Worm (Caenorhabditis elegans) whole organism, young adult: ENCODE results near the gene F43G6.4.
A peak's percentile ranks its signal among the peaks of the same experiment; 100 is the strongest.

Source experiments
- F23B12.7 ChIP-seq: sonication (generic microtip); optimal IDR thresholded peaks from 2 replicates; lab custom pipeline; 2017; ENCODE audit warnings: missing genetic modification characterization, mild to moderate bottlenecking, missing compliant biosample characterization, antibody characterized with exemption, moderate library complexity; ENCODE audit not compliant: insufficient read depth
- F33H1.4 ChIP-seq: fragments of 200-800 bp; sonication (Bioruptor generic); IDR thresholded peaks from 2 replicates; pipeline ENCODE4 v1.3.6; 2022; ENCODE audit warnings: missing genetic modification reagents, missing genetic modification characterization, missing compliant biosample characterization
- F39B2.1 ChIP-seq: fragments of 200-800 bp; sonication (Bioruptor generic); IDR thresholded peaks from 2 replicates; pipeline ENCODE4 v1.3.6; 2022; ENCODE audit warnings: missing genetic modification reagents, missing genetic modification characterization, missing compliant biosample characterization
- F57A8.1 ChIP-seq: fragments of 200-800 bp; sonication (Bioruptor generic); optimal IDR thresholded peaks from 2 replicates; lab custom pipeline; 2018; ENCODE audit warnings: mild to moderate bottlenecking, missing genetic modification characterization, moderate library complexity, missing compliant biosample characterization
- T07F8.4 ChIP-seq: sonication (generic microtip); optimal IDR thresholded peaks from 2 replicates; lab custom pipeline; 2016; ENCODE audit warnings: mild to moderate bottlenecking, missing genetic modification characterization, moderate library complexity, missing compliant biosample characterization
- Y53F4B.3 ChIP-seq: fragments of 200-800 bp; sonication (Bioruptor generic); IDR thresholded peaks from 2 replicates; pipeline ENCODE4 v1.3.6; 2022; ENCODE audit warnings: missing genetic modification reagents, missing genetic modification characterization, missing compliant biosample characterization
- Y67H2A.10 ChIP-seq: fragments of 200-800 bp; sonication (Bioruptor generic); conservative IDR thresholded peaks from 2 replicates; pipeline ENCODE4 v1.3.6; 2022; ENCODE audit warnings: missing genetic modification reagents, missing genetic modification characterization, missing compliant biosample characterization
- Y95B8A.8 ChIP-seq: fragments of 200-800 bp; sonication (Bioruptor generic); IDR thresholded peaks from 2 replicates; pipeline ENCODE4 v1.3.6; 2022; ENCODE audit warnings: missing genetic modification reagents, missing genetic modification characterization, missing compliant biosample characterization
- akir-1 ChIP-seq: fragments of 200-800 bp; sonication (Bioruptor generic); optimal IDR thresholded peaks from 2 replicates; lab custom pipeline; 2018; ENCODE audit warnings: mild to moderate bottlenecking, missing genetic modification characterization, moderate library complexity, missing compliant biosample characterization
- aptf-3 ChIP-seq: fragments of 200-800 bp; sonication (Bioruptor generic); IDR thresholded peaks from 2 replicates; pipeline ENCODE4 v1.3.6; 2022; ENCODE audit warnings: missing genetic modification characterization, missing compliant biosample characterization
- attf-5 ChIP-seq: fragments of 200-800 bp; sonication (Bioruptor generic); optimal IDR thresholded peaks from 2 replicates; lab custom pipeline; 2018; ENCODE audit warnings: mild to moderate bottlenecking, missing genetic modification characterization, missing compliant biosample characterization
- ccch-3 ChIP-seq: fragments of 200-800 bp; sonication (Bioruptor generic); optimal IDR thresholded peaks from 2 replicates; lab custom pipeline; 2018; ENCODE audit warnings: mild to moderate bottlenecking, missing genetic modification characterization, missing compliant biosample characterization
- ceh-27 ChIP-seq: fragments of 200-800 bp; sonication (Bioruptor generic); optimal IDR thresholded peaks from 2 replicates; lab custom pipeline; 2018; ENCODE audit warnings: mild to moderate bottlenecking, missing genetic modification characterization, moderate library complexity, missing compliant biosample characterization
- dpl-1 ChIP-seq: fragments of 150-350 bp; optimal IDR thresholded peaks from 2 replicates; lab custom pipeline; 2014; ENCODE audit warnings: missing biosample characterization, missing genetic modification reagents, missing genetic modification characterization
- egl-18 ChIP-seq: fragments of 200-800 bp; sonication (Bioruptor generic); IDR thresholded peaks from 2 replicates; pipeline ENCODE4 v1.3.6; 2022; ENCODE audit warnings: missing genetic modification reagents, missing genetic modification characterization, missing compliant biosample characterization
- ets-4 ChIP-seq: fragments of 200-800 bp; sonication (Bioruptor generic); optimal IDR thresholded peaks from 2 replicates; lab custom pipeline; 2018; ENCODE audit warnings: mild to moderate bottlenecking, missing genetic modification characterization, missing compliant biosample characterization
- fkh-3 ChIP-seq: sonication (generic microtip); optimal IDR thresholded peaks from 2 replicates; lab custom pipeline; 2016; ENCODE audit warnings: mild to moderate bottlenecking, missing genetic modification characterization, missing compliant biosample characterization
- gei-17 ChIP-seq: fragments of 200-800 bp; sonication (Bioruptor generic); optimal IDR thresholded peaks from 2 replicates; lab custom pipeline; 2018; ENCODE audit warnings: mild to moderate bottlenecking, missing genetic modification characterization, missing compliant biosample characterization
- hlh-12 ChIP-seq: sonication (generic microtip); optimal IDR thresholded peaks from 2 replicates; lab custom pipeline; 2016; ENCODE audit warnings: missing genetic modification characterization, missing compliant biosample characterization
- hmg-20 ChIP-seq: fragments of 200-800 bp; sonication (Bioruptor generic); IDR thresholded peaks from 2 replicates; pipeline ENCODE4 v1.3.6; 2022; ENCODE audit warnings: missing genetic modification reagents, missing genetic modification characterization, missing compliant biosample characterization
- lag-1 ChIP-seq: fragments of 200-800 bp; sonication (Bioruptor generic); IDR thresholded peaks from 2 replicates; pipeline ENCODE4 v1.3.6; 2022; ENCODE audit warnings: missing genetic modification reagents, missing genetic modification characterization, missing compliant biosample characterization
- lin-26 ChIP-seq: fragments of 200-800 bp; sonication (Bioruptor generic); IDR thresholded peaks from 2 replicates; pipeline ENCODE4 v1.3.6; 2022; ENCODE audit warnings: missing genetic modification reagents, missing genetic modification characterization, missing compliant biosample characterization
- lin-35 ChIP-seq, 3 experiments: fragments of 150-350 bp in 2 of 3; sonication (generic microtip) in 1 of 3; optimal IDR thresholded peaks; 2 replicates each; lab custom pipeline; 2014 to 2018; ENCODE audit warnings: missing biosample characterization in 3 of 3, missing genetic modification characterization in 3 of 3, missing genetic modification reagents in 3 of 3
- lir-1 ChIP-seq: fragments of 200-800 bp; sonication (Bioruptor generic); conservative IDR thresholded peaks from 2 replicates; pipeline ENCODE4 v1.3.6; 2022; ENCODE audit warnings: missing genetic modification reagents, missing genetic modification characterization, missing compliant biosample characterization
- lsy-27 ChIP-seq: sonication (generic microtip); optimal IDR thresholded peaks from 2 replicates; lab custom pipeline; 2017; ENCODE audit warnings: missing genetic modification characterization, mild to moderate bottlenecking, missing compliant biosample characterization, antibody characterized with exemption, missing genotype, borderline replicate concordance; ENCODE audit not compliant: insufficient read depth
- madf-6 ChIP-seq: fragments of 200-800 bp; sonication (Bioruptor generic); IDR thresholded peaks from 2 replicates; pipeline ENCODE4 v1.3.6; 2022; ENCODE audit warnings: missing genetic modification reagents, missing genetic modification characterization, missing compliant biosample characterization
- nfya-1 ChIP-seq: sonication (generic microtip); optimal IDR thresholded peaks from 2 replicates; lab custom pipeline; 2017; ENCODE audit warnings: antibody characterized with exemption, missing compliant biosample characterization, missing genetic modification characterization, borderline replicate concordance; ENCODE audit not compliant: insufficient read depth
- nhr-179 ChIP-seq: sonication (generic microtip); optimal IDR thresholded peaks from 2 replicates; lab custom pipeline; 2016; ENCODE audit warnings: mild to moderate bottlenecking, missing genetic modification characterization, missing compliant biosample characterization
- nhr-80 ChIP-seq: sonication (generic microtip); optimal IDR thresholded peaks from 2 replicates; lab custom pipeline; 2016; ENCODE audit warnings: missing genetic modification characterization, missing compliant biosample characterization
- pha-4 ChIP-seq: fragments of 150-350 bp; sonication (generic microtip); optimal IDR thresholded peaks from 2 replicates; lab custom pipeline; 2014; ENCODE audit warnings: missing biosample characterization, missing genetic modification reagents, missing genetic modification characterization
- somi-1 ChIP-seq: fragments of 200-800 bp; sonication (Bioruptor generic); optimal IDR thresholded peaks from 2 replicates; lab custom pipeline; 2018; ENCODE audit warnings: mild to moderate bottlenecking, missing genetic modification characterization, missing compliant biosample characterization
- zfh-2 ChIP-seq: fragments of 200-800 bp; sonication (Bioruptor generic); conservative IDR thresholded peaks from 2 replicates; pipeline ENCODE4 v1.3.6; 2022; ENCODE audit warnings: missing genetic modification reagents, missing genetic modification characterization, missing compliant biosample characterization
- zim-3 ChIP-seq: sonication (generic microtip); optimal IDR thresholded peaks from 2 replicates; lab custom pipeline; 2017; ENCODE audit warnings: mild to moderate bottlenecking, missing genetic modification characterization, moderate library complexity, missing compliant biosample characterization
- ztf-22 ChIP-seq: fragments of 200-800 bp; sonication (Bioruptor generic); optimal IDR thresholded peaks from 2 replicates; lab custom pipeline; 2018; ENCODE audit warnings: mild to moderate bottlenecking, missing genetic modification characterization, moderate library complexity, missing compliant biosample characterization

The F43G6.4 gene

ce11 chrII:11794392-11794791 is 3.8 kb downstream of the F43G6.4 start:
- TF ChIP-seq ccch-3 (GFP tag; lab: Kevin White, UChicago), result no peak
- TF ChIP-seq F23B12.7 (tag; lab: Kevin White, UChicago), result no peak
- TF ChIP-seq lsy-27 (tag; lab: Kevin White, UChicago), result no peak
- TF ChIP-seq nfya-1, result no peak
- TF ChIP-seq T07F8.4 (tag; lab: Kevin White, UChicago), result no peak
- TF ChIP-seq zfh-2, result no peak
- no peak for TF ChIP-seq pha-4

- TF ChIP-seq nhr-80 (tag; lab: Kevin White, UChicago) (peak; percentile 42), nhr-179 (no peak), hmg-20 (GFP tag; lab: Robert Waterston, UW) (no peak), Y67H2A.10 (GFP tag; lab: Robert Waterston, UW) (no peak), hlh-12 (no peak)
Measured at ce11 chrII:11797194-11797593, 6.6 kb downstream of the F43G6.4 start.

- no peak for TF ChIP-seq lin-35 (GFP tag; optimal IDR thresholded peaks at IDR 0.05; lab: Kevin White, UChicago)
- TF ChIP-seq ceh-27 (GFP tag; lab: Kevin White, UChicago), result no peak
- no peak for TF ChIP-seq Y53F4B.3 (GFP tag; lab: Robert Waterston, UW)
- TF ChIP-seq gei-17 (GFP tag; lab: Kevin White, UChicago), result no peak
- no peak for TF ChIP-seq ztf-22 (GFP tag; lab: Kevin White, UChicago)
- TF ChIP-seq egl-18 (GFP tag; lab: Robert Waterston, UW), result no peak
- TF ChIP-seq hlh-12, result no peak
- TF ChIP-seq F33H1.4, result no peak
- no peak for TF ChIP-seq dpl-1 (GFP tag; lab: Kevin White, UChicago)
- no peak for TF ChIP-seq aptf-3
- TF ChIP-seq madf-6 (GFP tag; lab: Robert Waterston, UW), result no peak
- TF ChIP-seq nhr-179, result no peak
Measured at ce11 chrII:11798737-11799136, 8.2 kb downstream of the F43G6.4 start, which contains the start of gene hda-5. Gene hda-5 (plus strand): TSS chrII:11799037.

- no peak for TF ChIP-seq dpl-1 (GFP tag; lab: Kevin White, UChicago)
- TF ChIP-seq F57A8.1 (GFP tag; lab: Kevin White, UChicago), result no peak
- TF ChIP-seq Y95B8A.8 (GFP tag; lab: Robert Waterston, UW), result no peak
- TF ChIP-seq somi-1, result no peak
- TF ChIP-seq F39B2.1, result no peak
- TF ChIP-seq lin-26 (GFP tag; lab: Robert Waterston, UW), result no peak
- no peak for TF ChIP-seq lag-1 (GFP tag; lab: Robert Waterston, UW)
- TF ChIP-seq fkh-3 (tag; lab: Kevin White, UChicago), result no peak
- no peak for TF ChIP-seq ets-4 (GFP tag; lab: Kevin White, UChicago)
- TF ChIP-seq hmg-20 (GFP tag; lab: Robert Waterston, UW), result no peak
- TF ChIP-seq zim-3 (tag; lab: Kevin White, UChicago), result no peak
- TF ChIP-seq aptf-3, result no peak
- TF ChIP-seq attf-5 (GFP tag; lab: Kevin White, UChicago), result no peak
Measured at ce11 chrII:11802451-11802850, 11.9 kb downstream of the F43G6.4 start, which contains the start of gene F43G6.17. Gene F43G6.17 (plus strand): TSS chrII:11802751.

- TF ChIP-seq akir-1 (GFP tag; lab: Kevin White, UChicago) (no peak), attf-5 (GFP tag; lab: Kevin White, UChicago) (no peak), lir-1 (GFP tag; lab: Robert Waterston, UW) (no peak)
Measured at ce11 chrII:11806256-11806655, 15.7 kb downstream of the F43G6.4 start, which contains the start of gene jmjd-1.1. Gene jmjd-1.1 (plus strand): TSS chrII:11806556.
